Fruit fly (Drosophila melanogaster) whole organism, embryonic: ENCODE results near the gene mahe.
A peak's percentile ranks its signal among the peaks of the same experiment; 100 is the strongest.

Source experiments
- Abd-B ChIP-seq: fragments of 200-800 bp; sonication (Bioruptor generic); optimal IDR thresholded peaks from 2 replicates; lab custom pipeline; 2018; ENCODE audit warnings: missing biosample characterization, mild to moderate bottlenecking, missing genetic modification characterization, moderate library complexity
- CG10147 ChIP-seq: fragments of 200-800 bp; sonication (Bioruptor generic); optimal IDR thresholded peaks from 2 replicates; lab custom pipeline; 2019; ENCODE audit warnings: missing biosample characterization, mild to moderate bottlenecking, missing genetic modification characterization, moderate library complexity
- CG10209 ChIP-seq: fragments of 200-800 bp; sonication (Bioruptor generic); optimal IDR thresholded peaks from 3 replicates; lab custom pipeline; 2017; ENCODE audit warnings: missing biosample characterization, mild to moderate bottlenecking, missing genetic modification characterization, missing genetic modification reagents
- CG11247 ChIP-seq: fragments of 200-800 bp; sonication (Bioruptor generic); IDR thresholded peaks from 2 replicates; pipeline ENCODE4 v1.3.6; 2022; ENCODE audit warnings: missing biosample characterization, missing genetic modification characterization
- CG12155 ChIP-seq: fragments of 200-800 bp; sonication (Bioruptor generic); optimal IDR thresholded peaks from 3 replicates; lab custom pipeline; 2016; ENCODE audit warnings: missing biosample characterization, missing genetic modification characterization
- CG13424 ChIP-seq: fragments of 200-800 bp; sonication (Bioruptor generic); optimal IDR thresholded peaks from 2 replicates; lab custom pipeline; 2019; ENCODE audit warnings: missing biosample characterization, mild to moderate bottlenecking, missing genetic modification characterization, moderate library complexity
- CG13775 ChIP-seq: fragments of 200-800 bp; sonication (Bioruptor generic); optimal IDR thresholded peaks from 3 replicates; lab custom pipeline; 2017; ENCODE audit warnings: missing biosample characterization, mild to moderate bottlenecking, missing genetic modification characterization
- CG13894 ChIP-seq: fragments of 200-800 bp; sonication (Bioruptor generic); optimal IDR thresholded peaks from 3 replicates; lab custom pipeline; 2018; ENCODE audit warnings: missing biosample characterization, mild to moderate bottlenecking, missing genetic modification characterization, moderate library complexity
- CG14667 ChIP-seq: fragments of 200-800 bp; sonication (Bioruptor generic); IDR thresholded peaks from 2 replicates; pipeline ENCODE4 v1.3.6; 2022; ENCODE audit warnings: missing biosample characterization, missing genetic modification characterization
- CG1603 ChIP-seq: fragments of 200-800 bp; sonication (Bioruptor generic); optimal IDR thresholded peaks from 2 replicates; lab custom pipeline; 2019; ENCODE audit warnings: missing biosample characterization, mild to moderate bottlenecking, missing genetic modification characterization, moderate library complexity
- CG17328 ChIP-seq: fragments of 200-800 bp; sonication (Bioruptor generic); IDR thresholded peaks from 2 replicates; pipeline ENCODE4 v1.3.6; 2022; ENCODE audit warnings: missing biosample characterization, missing genetic modification characterization
- CG17385 ChIP-seq: fragments of 200-800 bp; sonication (Bioruptor generic); optimal IDR thresholded peaks from 3 replicates; lab custom pipeline; 2018; ENCODE audit warnings: missing biosample characterization, mild to moderate bottlenecking, missing genetic modification characterization
- CG2129 ChIP-seq: fragments of 200-800 bp; sonication (Bioruptor generic); IDR thresholded peaks from 2 replicates; pipeline ENCODE4 v1.3.6; 2022; ENCODE audit warnings: missing biosample characterization, missing genetic modification characterization; ENCODE audit not compliant: partially characterized antibody
- CG32772 ChIP-seq: fragments of 200-800 bp; sonication (Bioruptor generic); IDR thresholded peaks from 2 replicates; pipeline ENCODE4 v1.3.6; 2022; ENCODE audit warnings: missing biosample characterization, missing genetic modification characterization
- CG34376 ChIP-seq: fragments of 200-800 bp; sonication (Bioruptor generic); optimal IDR thresholded peaks from 2 replicates; lab custom pipeline; 2018; ENCODE audit warnings: missing biosample characterization, mild to moderate bottlenecking, missing genetic modification characterization
- CG4424 ChIP-seq: fragments of 200-800 bp; sonication (Bioruptor generic); optimal IDR thresholded peaks from 3 replicates; lab custom pipeline; 2016; ENCODE audit warnings: missing biosample characterization, missing genetic modification characterization
- CG8388 ChIP-seq: fragments of 200-800 bp; sonication (Bioruptor generic); optimal IDR thresholded peaks from 2 replicates; lab custom pipeline; 2019; ENCODE audit warnings: missing biosample characterization, mild to moderate bottlenecking, missing genetic modification characterization, moderate library complexity
- CG9609 ChIP-seq: fragments of 200-800 bp; sonication (Bioruptor generic); optimal IDR thresholded peaks from 3 replicates; lab custom pipeline; 2016; ENCODE audit warnings: missing biosample characterization, missing genetic modification characterization
- Camta ChIP-seq: fragments of 200-800 bp; sonication (Bioruptor generic); optimal IDR thresholded peaks from 2 replicates; lab custom pipeline; 2016; ENCODE audit warnings: missing biosample characterization, missing genetic modification characterization
- D19A ChIP-seq: fragments of 200-800 bp; optimal IDR thresholded peaks from 3 replicates; lab custom pipeline; 2019; ENCODE audit warnings: missing biosample characterization, mild to moderate bottlenecking, missing genetic modification characterization, moderate library complexity
- Dek ChIP-seq: fragments of 200-800 bp; sonication (Bioruptor generic); optimal IDR thresholded peaks from 3 replicates; lab custom pipeline; 2019; ENCODE audit warnings: missing biosample characterization, mild to moderate bottlenecking, missing genetic modification characterization, moderate library complexity
- Dip2 ChIP-seq: fragments of 200-800 bp; sonication (Bioruptor generic); IDR thresholded peaks from 2 replicates; pipeline ENCODE4 v1.3.6; 2022; ENCODE audit warnings: missing biosample characterization, missing genetic modification characterization
- Ets97D ChIP-seq: fragments of 200-800 bp; sonication (Bioruptor generic); optimal IDR thresholded peaks from 3 replicates; lab custom pipeline; 2016; ENCODE audit warnings: missing biosample characterization, missing genetic modification characterization
- Hr78 ChIP-seq, 2 experiments: fragments of 200-800 bp in 1 of 2; fragments of >200 bp in 1 of 2; sonication (Bioruptor generic) in 1 of 2; optimal IDR thresholded peaks; 2 replicates each; lab custom pipeline; 2017 to 2019; ENCODE audit warnings: missing biosample characterization in 2 of 2, missing genetic modification characterization in 2 of 2, mild to moderate bottlenecking in 1 of 2, moderate library complexity in 1 of 2
- Lim3 ChIP-seq: fragments of 200-800 bp; sonication (Bioruptor generic); IDR thresholded peaks from 2 replicates; pipeline ENCODE4 v1.3.6; 2022; ENCODE audit warnings: missing biosample characterization, missing genetic modification characterization
- Pdp1 ChIP-seq, 2 experiments: fragments of 200-800 bp; sonication (Bioruptor generic); optimal IDR thresholded peaks; 3 replicates each; lab custom pipeline; 2016; ENCODE audit warnings: missing biosample characterization in 2 of 2, missing genetic modification characterization in 2 of 2, mild to moderate bottlenecking in 1 of 2, moderate library complexity in 1 of 2
- Rfx ChIP-seq: fragments of 200-800 bp; sonication (Bioruptor generic); IDR thresholded peaks from 2 replicates; pipeline ENCODE4 v1.3.6; 2022; ENCODE audit warnings: missing biosample characterization, missing genetic modification characterization
- Sox100B ChIP-seq: fragments of 200-800 bp; sonication (Bioruptor generic); optimal IDR thresholded peaks from 3 replicates; lab custom pipeline; 2018; ENCODE audit warnings: missing biosample characterization, mild to moderate bottlenecking, missing genetic modification characterization
- aop ChIP-seq: fragments of 200-800 bp; sonication (Bioruptor generic); IDR thresholded peaks from 2 replicates; pipeline ENCODE4 v1.3.6; 2022; ENCODE audit warnings: missing biosample characterization, missing genetic modification characterization
- ato ChIP-seq: fragments of 200-800 bp; sonication (Bioruptor generic); IDR thresholded peaks from 2 replicates; pipeline ENCODE4 v1.3.6; 2022; ENCODE audit warnings: missing biosample characterization, missing genetic modification characterization; ENCODE audit not compliant: partially characterized antibody
- bsh ChIP-seq, 2 experiments: fragments of 200-800 bp; sonication (Bioruptor generic); optimal IDR thresholded peaks; 2 replicates each; lab custom pipeline; 2017 to 2018; ENCODE audit warnings: mild to moderate bottlenecking in 2 of 2, missing biosample characterization in 2 of 2, missing genetic modification characterization in 2 of 2, moderate library complexity in 1 of 2
- dysf ChIP-seq: fragments of 200-800 bp; sonication (Bioruptor generic); IDR thresholded peaks from 3 replicates; pipeline ENCODE4 v1.3.6; 2022; ENCODE audit warnings: missing biosample characterization, missing genetic modification characterization
- ems ChIP-seq: fragments of 200-800 bp; sonication (Bioruptor generic); optimal IDR thresholded peaks from 3 replicates; lab custom pipeline; 2016; ENCODE audit warnings: missing biosample characterization, missing genetic modification characterization
- fd64A ChIP-seq: fragments of 200-800 bp; sonication (Bioruptor generic); optimal IDR thresholded peaks from 3 replicates; lab custom pipeline; 2018; ENCODE audit warnings: missing biosample characterization, mild to moderate bottlenecking, missing genetic modification characterization
- gsb ChIP-seq: fragments of 200-800 bp; sonication (Bioruptor generic); IDR thresholded peaks from 2 replicates; pipeline ENCODE4 v1.3.6; 2022; ENCODE audit warnings: missing biosample characterization, missing genetic modification characterization
- ham ChIP-seq: fragments of 200-800 bp; sonication (Bioruptor generic); IDR thresholded peaks from 2 replicates; pipeline ENCODE4 v1.3.6; 2022; ENCODE audit warnings: missing biosample characterization, missing genetic modification characterization
- kay ChIP-seq: fragments of 200-800 bp; sonication (Bioruptor generic); optimal IDR thresholded peaks from 2 replicates; lab custom pipeline; 2016; ENCODE audit warnings: missing biosample characterization, missing genetic modification characterization
- klu ChIP-seq: fragments of 200-800 bp; sonication (Bioruptor generic); IDR thresholded peaks from 2 replicates; pipeline ENCODE4 v1.3.6; 2022; ENCODE audit warnings: missing biosample characterization, missing genetic modification characterization
- knrl ChIP-seq: fragments of 200-800 bp; sonication (Bioruptor generic); IDR thresholded peaks from 3 replicates; pipeline ENCODE4 v1.3.6; 2022; ENCODE audit warnings: missing biosample characterization, missing genetic modification characterization; ENCODE audit not compliant: partially characterized antibody
- lbe ChIP-seq: fragments of 200-800 bp; sonication (Bioruptor generic); optimal IDR thresholded peaks from 2 replicates; lab custom pipeline; 2016; ENCODE audit warnings: missing biosample characterization, mild to moderate bottlenecking, missing genetic modification characterization
- lmd ChIP-seq: fragments of 200-800 bp; sonication (Bioruptor generic); IDR thresholded peaks from 2 replicates; pipeline ENCODE4 v1.3.6; 2022; ENCODE audit warnings: missing biosample characterization, missing genetic modification characterization
- nau ChIP-seq: fragments of 200-800 bp; sonication (Bioruptor generic); optimal IDR thresholded peaks from 3 replicates; lab custom pipeline; 2017; ENCODE audit warnings: missing biosample characterization, mild to moderate bottlenecking, missing genetic modification characterization, missing genetic modification reagents
- pita ChIP-seq: fragments of 200-800 bp; sonication (Bioruptor generic); optimal IDR thresholded peaks from 2 replicates; lab custom pipeline; 2017; ENCODE audit warnings: missing biosample characterization, mild to moderate bottlenecking, missing genetic modification characterization
- schlank ChIP-seq: fragments of 200-800 bp; sonication (Bioruptor generic); optimal IDR thresholded peaks from 2 replicates; lab custom pipeline; 2018; ENCODE audit warnings: missing biosample characterization, mild to moderate bottlenecking, missing genetic modification characterization
- stwl ChIP-seq: fragments of 200-800 bp; sonication (Bioruptor generic); optimal IDR thresholded peaks from 3 replicates; lab custom pipeline; 2018; ENCODE audit warnings: missing biosample characterization, mild to moderate bottlenecking, missing genetic modification characterization, moderate library complexity
- tgo ChIP-seq: fragments of 200-800 bp; sonication (Bioruptor generic); IDR thresholded peaks from 3 replicates; pipeline ENCODE4 v1.3.6; 2022; ENCODE audit warnings: missing biosample characterization, missing genetic modification characterization
- tx ChIP-seq: fragments of 200-800 bp; sonication (Bioruptor generic); optimal IDR thresholded peaks from 2 replicates; lab custom pipeline; 2016; ENCODE audit warnings: missing biosample characterization, missing genetic modification characterization
- zfh1 ChIP-seq: fragments of 200-800 bp; sonication (Bioruptor generic); IDR thresholded peaks from 3 replicates; pipeline ENCODE4 v1.3.6; 2022; ENCODE audit warnings: missing biosample characterization, missing genetic modification characterization

mahe gene

DNA sequence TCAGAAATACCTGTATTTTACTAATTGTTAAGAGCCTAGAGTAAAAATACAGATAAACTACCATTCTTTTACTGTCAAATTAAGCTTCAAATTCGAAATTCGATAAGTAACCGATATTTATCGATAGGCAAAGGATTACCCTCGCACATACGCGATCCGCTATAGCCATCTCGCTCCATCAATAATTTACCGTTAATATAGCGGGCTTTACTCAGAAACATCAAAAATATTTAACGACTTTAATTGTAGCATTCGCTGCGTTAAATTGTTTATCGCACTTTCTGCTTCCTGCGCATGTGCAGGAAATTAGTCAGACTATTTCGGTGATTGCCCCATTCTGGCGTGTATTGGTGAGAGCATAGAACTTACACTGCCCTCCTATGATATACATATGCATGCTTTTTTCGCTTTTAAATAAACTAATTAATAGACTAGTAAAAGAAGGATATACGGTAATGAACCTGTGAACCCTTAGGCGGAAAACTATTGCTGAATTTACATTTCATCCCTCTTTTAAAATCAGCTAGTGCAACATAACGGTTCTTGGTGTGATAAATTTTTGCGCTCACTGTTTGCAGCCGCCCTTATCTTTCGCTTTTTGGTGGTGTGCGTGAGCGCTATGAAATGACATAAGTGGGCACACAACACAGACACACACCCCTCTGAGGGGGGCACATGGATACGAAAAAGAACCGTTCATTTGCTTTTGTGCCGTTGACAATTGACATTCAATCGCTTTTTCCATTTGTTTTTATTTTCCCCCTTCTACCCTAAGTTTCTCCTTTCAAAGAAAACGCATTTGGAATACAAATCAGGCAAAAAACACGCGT, 22.7 kb downstream of the mahe start, which contains the start of the genes dpr14 and spidey (continued):
- TF ChIP-seq CG34376 (GFP tag; lab: Kevin White, UChicago) (peak; percentile 95), schlank (tag; lab: Kevin White, UChicago) (peak; percentile 87), Dek (tag; lab: Kevin White, UChicago) (peak; percentile 90), CG17328 (peak; percentile 85), Pdp1 (GFP tag; optimal IDR thresholded peaks at IDR 0.05; lab: Kevin White, UChicago) (peak; percentile 88 to 98), stwl (tag; lab: Kevin White, UChicago) (no peak), dysf (peak; percentile 93), CG17385 (GFP tag; lab: Kevin White, UChicago) (peak; percentile 89), CG10147 (peak; percentile 84), Hr78 (GFP tag; optimal IDR thresholded peaks at IDR 0.05; lab: Kevin White, UChicago) (peak in 1 of 2 experiments; percentile 75), Ets97D (GFP tag; lab: Kevin White, UChicago) (peak; percentile 63), Abd-B (peak; percentile 78), zfh1 (GFP tag; lab: Robert Waterston, UW) (peak; percentile 87), CG14667 (GFP tag; lab: Robert Waterston, UW) (peak; percentile 86), ham (peak; percentile 78), nau (GFP tag; lab: Kevin White, UChicago) (peak; percentile 87), aop (GFP tag; lab: Robert Waterston, UW) (peak; percentile 56; the same call in 1 of the 2 replicates), CG2129 (GFP tag; lab: Robert Waterston, UW) (no peak), CG13424 (tag; lab: Kevin White, UChicago) (peak; percentile 92), tx (GFP tag; lab: Kevin White, UChicago) (peak; percentile 86), gsb (peak; percentile 85), lmd (GFP tag; lab: Robert Waterston, UW) (peak; percentile 91), CG13775 (peak; percentile 86), ems (GFP tag; lab: Kevin White, UChicago) (peak; percentile 89), CG32772 (peak; percentile 91), Camta (GFP tag; lab: Kevin White, UChicago) (peak; percentile 83), CG4424 (peak; percentile 86), lbe (GFP tag; lab: Kevin White, UChicago) (peak; percentile 71), Lim3 (peak; percentile 35; the same call in 1 of the 2 replicates), CG11247 (peak; percentile 86), Rfx (GFP tag; lab: Robert Waterston, UW) (peak; percentile 94), pita (no peak), fd64A (GFP tag; lab: Kevin White, UChicago) (peak; percentile 74), CG1603 (tag; lab: Kevin White, UChicago) (peak; percentile 92), tgo (GFP tag; lab: Robert Waterston, UW) (peak; percentile 93), bsh (GFP tag; optimal IDR thresholded peaks at IDR 0.05; lab: Kevin White, UChicago) (peak; percentile 44 to 92), D19A (peak; percentile 89), CG9609 (peak; percentile 84), klu (GFP tag; lab: Robert Waterston, UW) (peak; percentile 77), Sox100B (GFP tag; lab: Kevin White, UChicago) (peak; percentile 86), knrl (GFP tag; lab: Robert Waterston, UW) (no peak), CG12155 (GFP tag; lab: Kevin White, UChicago) (peak; percentile 84), Dip2 (GFP tag; lab: Robert Waterston, UW) (0 out of 2 replicates have a peak, but pooled peaks have one; percentile 31), kay (GFP tag; lab: Kevin White, UChicago) (peak; percentile 71), ato (GFP tag; lab: Robert Waterston, UW) (no peak), CG13894 (tag; lab: Kevin White, UChicago) (peak; percentile 93), CG8388 (GFP tag; lab: Kevin White, UChicago) (peak; percentile 100), CG10209 (GFP tag; lab: Kevin White, UChicago) (peak; percentile 89)
